Comparison of ENCODE assay signal across 1 fruit fly cellular context in genomic region chr3L:14755046-14755643, dm6.
TF ChIP-seq lines count a peak whose summit lies in the region.

No protein-coding gene starts in this region.

TF ChIP-seq in whole organism, embryonic, 481 proteins besides CTCF, POLR2A, EP300 and RAD21 (continued from another document):
- 0 out of 2 replicates have a peak, but pooled peaks have one; percentile 49 for TF ChIP-seq unc-4 (GFP tag; IDR thresholded peaks at IDR 0.05; lab: Robert Waterston, UW; ENCODE audit: partially characterized antibody)
